Worm (Caenorhabditis elegans): ENCODE measurements around the gene C35C5.10.

The C35C5.10 gene

ce11 chrX:11519016-11519509, 37.0 kb upstream of the C35C5.10 start, which contains the start of gene hpo-34:
Gene hpo-34, minus strand, starts transcription at chrX:11519066.
- TF ChIP-seq dmd-6 (GFP tag; IDR thresholded peaks at IDR 0.05) (peak; percentile 88), nhr-28 (tag; optimal IDR thresholded peaks at IDR 0.05) (peak; percentile 91), ceh-32 (tag; optimal IDR thresholded peaks at IDR 0.05; ENCODE audit: poor library complexity) (no peak), nhr-77 (tag; optimal IDR thresholded peaks at IDR 0.05) (peak; percentile 72), lsy-2 (tag; optimal IDR thresholded peaks at IDR 0.05) (peak in 1 of 2 experiments; percentile 39), nhr-48 (tag; optimal IDR thresholded peaks at IDR 0.05) (peak; percentile 41), T20F7.1 (GFP tag; optimal IDR thresholded peaks at IDR 0.05) (peak; percentile 41), nhr-102 (tag; optimal IDR thresholded peaks at IDR 0.05) (peak; percentile 77), nhr-41 (GFP tag; IDR thresholded peaks at IDR 0.05) (0 out of 2 replicates have a peak, but pooled peaks have one; percentile 20), mdl-1 (tag; optimal IDR thresholded peaks at IDR 0.05) (peak in 1 of 2 experiments; percentile 56), nhr-42 (GFP tag; IDR thresholded peaks at IDR 0.05) (no peak), pqm-1 (tag; optimal IDR thresholded peaks at IDR 0.05) (peak; percentile 91), ceh-20 (GFP tag; IDR thresholded peaks at IDR 0.05) (no peak), mes-2 (tag; optimal IDR thresholded peaks at IDR 0.05; ENCODE audit: poor library complexity, severe bottlenecking) (peak; percentile 59), dve-1 (tag; optimal IDR thresholded peaks at IDR 0.05; ENCODE audit: insufficient read depth) (peak; percentile 87), unc-130 (GFP tag; optimal IDR thresholded peaks at IDR 0.05) (no peak), php-3 (GFP tag; IDR thresholded peaks at IDR 0.05) (peak; percentile 79), nhr-11 (tag; optimal IDR thresholded peaks at IDR 0.05) (no peak), daf-16 (GFP tag; optimal IDR thresholded peaks at IDR 0.05) (no peak), daf-16 (tag; optimal IDR thresholded peaks at IDR 0.05) (peak; percentile 87), spr-1 (tag; optimal IDR thresholded peaks at IDR 0.05) (no peak), hlh-11 (tag; optimal IDR thresholded peaks at IDR 0.05) (peak; percentile 85), hlh-30 (tag; optimal IDR thresholded peaks at IDR 0.05; ENCODE audit: insufficient read depth) (peak; percentile 47), hif-1 (tag; optimal IDR thresholded peaks at IDR 0.05) (peak in 1 of 2 experiments; percentile 15)

ce11 chrX:11522058-11522757, 33.8 kb upstream of the C35C5.10 start, which contains the start of gene sdc-2:
Gene sdc-2, plus strand, starts transcription at chrX:11522707.
- TF ChIP-seq php-3 (GFP tag; IDR thresholded peaks at IDR 0.05) (peak; percentile 50; the same call in 1 of the 2 replicates), nhr-77 (tag; optimal IDR thresholded peaks at IDR 0.05) (peak; percentile 96), ZK546.5 (tag; optimal IDR thresholded peaks at IDR 0.05) (no peak), ceh-28 (tag; optimal IDR thresholded peaks at IDR 0.05) (peak; percentile 17), nhr-11 (tag; optimal IDR thresholded peaks at IDR 0.05) (peak; percentile 75), nhr-42 (GFP tag; IDR thresholded peaks at IDR 0.05) (peak; percentile 85), spr-1 (tag; optimal IDR thresholded peaks at IDR 0.05) (peak; percentile 70), pha-4 (GFP tag; IDR thresholded peaks at IDR 0.05) (no peak; the same call in none of the 2 replicates), pha-4 (tag; optimal IDR thresholded peaks at IDR 0.05) (peak; percentile 83), fkh-10 (GFP tag; optimal IDR thresholded peaks at IDR 0.05) (peak; percentile 61), snpc-4 (tag; optimal IDR thresholded peaks at IDR 0.05) (no peak), Y75B8A.6 (GFP tag; IDR thresholded peaks at IDR 0.05) (no peak), mxl-3 (GFP tag; optimal IDR thresholded peaks at IDR 0.05) (peak; percentile 57), F37D6.2 (tag; optimal IDR thresholded peaks at IDR 0.05) (peak; percentile 77), nhr-237 (tag; optimal IDR thresholded peaks at IDR 0.05) (peak; percentile 20), nhr-28 (tag; optimal IDR thresholded peaks at IDR 0.05) (peak; percentile 83), vab-7 (GFP tag; IDR thresholded peaks at IDR 0.05) (peak; percentile 53; the same call in 1 of the 2 replicates), lin-13 (GFP tag; optimal IDR thresholded peaks at IDR 0.05) (peak; percentile 79), aha-1 (tag) (peak; percentile 97), arid-1 (GFP tag; conservative IDR thresholded peaks at IDR 0.05) (peak; percentile 48; the same call in 1 of the 2 replicates), ctbp-1 (GFP tag; IDR thresholded peaks at IDR 0.05) (peak; percentile 53; the same call in 1 of the 2 replicates), F10B5.3 (tag; optimal IDR thresholded peaks at IDR 0.05) (peak; percentile 30), hlh-11 (tag; optimal IDR thresholded peaks at IDR 0.05) (peak; percentile 87), ceh-20 (GFP tag; IDR thresholded peaks at IDR 0.05) (peak; percentile 66), nhr-102 (tag; optimal IDR thresholded peaks at IDR 0.05) (peak; percentile 91), madf-5 (GFP tag; IDR thresholded peaks at IDR 0.05) (no peak), egl-43 (GFP tag; IDR thresholded peaks at IDR 0.05) (no peak), nhr-6 (tag; optimal IDR thresholded peaks at IDR 0.05) (peak; percentile 80), unc-62 (GFP tag; optimal IDR thresholded peaks at IDR 0.05 in 1 of 2) (peak in 1 of 2 experiments; percentile 98), unc-62 (tag; optimal IDR thresholded peaks at IDR 0.05) (no peak), lsy-2 (tag; optimal IDR thresholded peaks at IDR 0.05) (peak in 1 of 2 experiments; percentile 55), zip-2 (tag; optimal IDR thresholded peaks at IDR 0.05) (peak; percentile 63)
